Worm (Caenorhabditis elegans) whole organism, young adult: Measurements from ENCODE around the gene fbxb-107.

Experiments
- F23B12.7 ChIP-seq: sonication (generic microtip); optimal IDR thresholded peaks from 2 replicates; lab custom pipeline; 2017; ENCODE audit warnings: missing genetic modification characterization, mild to moderate bottlenecking, missing compliant biosample characterization, antibody characterized with exemption, moderate library complexity; ENCODE audit not compliant: insufficient read depth
- F39B2.1 ChIP-seq: fragments of 200-800 bp; sonication (Bioruptor generic); IDR thresholded peaks from 2 replicates; pipeline ENCODE4 v1.3.6; 2022; ENCODE audit warnings: missing genetic modification reagents, missing genetic modification characterization, missing compliant biosample characterization
- F57A8.1 ChIP-seq: fragments of 200-800 bp; sonication (Bioruptor generic); optimal IDR thresholded peaks from 2 replicates; lab custom pipeline; 2018; ENCODE audit warnings: mild to moderate bottlenecking, missing genetic modification characterization, moderate library complexity, missing compliant biosample characterization
- T07F8.4 ChIP-seq: sonication (generic microtip); optimal IDR thresholded peaks from 2 replicates; lab custom pipeline; 2016; ENCODE audit warnings: mild to moderate bottlenecking, missing genetic modification characterization, moderate library complexity, missing compliant biosample characterization
- ama-1 ChIP-seq, 3 experiments: fragments of 150-350 bp in 1 of 3; sonication (generic microtip) in 2 of 3; optimal IDR thresholded peaks; 2 replicates each; lab custom pipeline; 2014 to 2018; ENCODE audit warnings: missing biosample characterization in 2 of 3, missing genetic modification characterization in 2 of 3, missing genetic modification reagents in 2 of 3
- chd-7 ChIP-seq: sonication (generic microtip); optimal IDR thresholded peaks from 2 replicates; lab custom pipeline; 2016; ENCODE audit warnings: mild to moderate bottlenecking, missing genetic modification characterization, moderate library complexity, missing compliant biosample characterization
- fkh-3 ChIP-seq: sonication (generic microtip); optimal IDR thresholded peaks from 2 replicates; lab custom pipeline; 2016; ENCODE audit warnings: mild to moderate bottlenecking, missing genetic modification characterization, missing compliant biosample characterization
- lag-1 ChIP-seq: fragments of 200-800 bp; sonication (Bioruptor generic); IDR thresholded peaks from 2 replicates; pipeline ENCODE4 v1.3.6; 2022; ENCODE audit warnings: missing genetic modification reagents, missing genetic modification characterization, missing compliant biosample characterization
- nhr-120 ChIP-seq: fragments of 200-800 bp; sonication (Bioruptor generic); IDR thresholded peaks from 2 replicates; pipeline ENCODE4 v1.3.6; 2022; ENCODE audit warnings: missing genetic modification characterization, missing compliant biosample characterization
- snpc-4 ChIP-seq, 5 experiments: fragments of 150-350 bp in 1 of 5; sonication (generic microtip) in 4 of 5; optimal IDR thresholded peaks; 2 replicates each; lab custom pipeline; 2014 to 2018; ENCODE audit warnings: missing genetic modification characterization in 5 of 5, missing biosample characterization in 3 of 5, antibody characterized with exemption in 2 of 5, mild to moderate bottlenecking in 2 of 5, missing compliant biosample characterization in 2 of 5, missing genotype in 2 of 5, moderate library complexity in 2 of 5, missing genetic modification reagents in 1 of 5
- unc-62 ChIP-seq: fragments of 150-350 bp; optimal IDR thresholded peaks from 2 replicates; lab custom pipeline; 2014; ENCODE audit warnings: missing biosample characterization, missing genetic modification reagents, missing genetic modification characterization

- no peak for TF ChIP-seq chd-7 (tag; lab: Kevin White, UChicago)
- TF ChIP-seq F23B12.7 (tag; lab: Kevin White, UChicago), result no peak
- no peak for TF ChIP-seq ama-1 (optimal IDR thresholded peaks at IDR 0.05; lab: Kevin White, UChicago)
- TF ChIP-seq ama-1 (GFP tag; optimal IDR thresholded peaks at IDR 0.05; lab: Kevin White, UChicago), result no peak
- TF ChIP-seq snpc-4 (GFP tag; optimal IDR thresholded peaks at IDR 0.05; lab: Kevin White, UChicago), result no peak
- no peak for TF ChIP-seq snpc-4 (tag; optimal IDR thresholded peaks at IDR 0.05; lab: Kevin White, UChicago)
- no peak for TF ChIP-seq lag-1 (GFP tag; lab: Robert Waterston, UW)
- TF ChIP-seq nhr-120 (GFP tag; lab: Robert Waterston, UW), result no peak
- TF ChIP-seq F57A8.1 (GFP tag; lab: Kevin White, UChicago), result no peak
- no peak for TF ChIP-seq fkh-3 (tag; lab: Kevin White, UChicago)
- TF ChIP-seq unc-62 (GFP tag; lab: Kevin White, UChicago), result no peak
- no peak for TF ChIP-seq T07F8.4 (tag; lab: Kevin White, UChicago)
- no peak for TF ChIP-seq F39B2.1 (GFP tag; lab: Robert Waterston, UW)
Measured at ce11 chrII:2802804-2803586, 44.4 kb downstream of the fbxb-107 start.
